Fruit fly (Drosophila melanogaster) whole organism, embryonic: ENCODE measurements around the gene Mst36Fb.

Source experiments
- Atf3 ChIP-seq: fragments of 200-800 bp; sonication (Bioruptor generic); optimal IDR thresholded peaks from 3 replicates; lab custom pipeline; 2016; ENCODE audit warnings: missing biosample characterization, missing genetic modification characterization
- Atf6 ChIP-seq: fragments of 200-800 bp; sonication (Bioruptor generic); IDR thresholded peaks from 2 replicates; pipeline ENCODE4 v1.3.6; 2022; ENCODE audit warnings: missing biosample characterization, missing genetic modification characterization
- Blimp-1 ChIP-seq: fragments of 200-800 bp; sonication (Bioruptor generic); optimal IDR thresholded peaks from 3 replicates; lab custom pipeline; 2018; ENCODE audit warnings: missing biosample characterization, missing genetic modification characterization, mild to moderate bottlenecking, moderate library complexity, missing genetic modification reagents
- CG10209 ChIP-seq: fragments of 200-800 bp; sonication (Bioruptor generic); optimal IDR thresholded peaks from 3 replicates; lab custom pipeline; 2017; ENCODE audit warnings: missing biosample characterization, mild to moderate bottlenecking, missing genetic modification characterization, missing genetic modification reagents
- CG10274 ChIP-seq: fragments of 200-800 bp; sonication (Bioruptor generic); optimal IDR thresholded peaks from 3 replicates; lab custom pipeline; 2017; ENCODE audit warnings: missing biosample characterization, mild to moderate bottlenecking, missing genetic modification characterization
- CG10431 ChIP-seq: fragments of 200-800 bp; sonication (Bioruptor generic); optimal IDR thresholded peaks from 3 replicates; lab custom pipeline; 2018; ENCODE audit warnings: missing biosample characterization, mild to moderate bottlenecking, missing genetic modification characterization
- CG10565 ChIP-seq: fragments of 200-800 bp; sonication (Bioruptor generic); optimal IDR thresholded peaks from 3 replicates; lab custom pipeline; 2016; ENCODE audit warnings: missing biosample characterization, mild to moderate bottlenecking, missing genetic modification characterization
- CG11093 ChIP-seq: fragments of 200-800 bp; sonication (Bioruptor generic); IDR thresholded peaks from 3 replicates; pipeline ENCODE4 v1.3.6; 2022; ENCODE audit warnings: missing biosample characterization, missing genetic modification characterization
- CG12219 ChIP-seq: fragments of 200-800 bp; sonication (Bioruptor generic); optimal IDR thresholded peaks from 3 replicates; lab custom pipeline; 2018; ENCODE audit warnings: missing biosample characterization, mild to moderate bottlenecking, missing genetic modification characterization
- CG13287 ChIP-seq: fragments of 200-800 bp; sonication (Bioruptor generic); IDR thresholded peaks from 2 replicates; pipeline ENCODE4 v1.3.6; 2022; ENCODE audit warnings: missing biosample characterization, missing genetic modification characterization; ENCODE audit not compliant: partially characterized antibody
- CG18764 ChIP-seq: fragments of 200-800 bp; sonication (Bioruptor generic); optimal IDR thresholded peaks from 3 replicates; lab custom pipeline; 2016; ENCODE audit warnings: missing biosample characterization, missing genetic modification characterization
- CG3281 ChIP-seq: fragments of 200-800 bp; sonication (Bioruptor generic); optimal IDR thresholded peaks from 3 replicates; lab custom pipeline; 2017; ENCODE audit warnings: missing biosample characterization, mild to moderate bottlenecking, missing genetic modification characterization
- CG33213 ChIP-seq: fragments of 200-800 bp; sonication (Bioruptor generic); optimal IDR thresholded peaks from 3 replicates; lab custom pipeline; 2016; ENCODE audit warnings: missing biosample characterization, missing genetic modification characterization
- CG4404 ChIP-seq: fragments of 200-800 bp; sonication (Bioruptor generic); IDR thresholded peaks from 2 replicates; pipeline ENCODE4 v1.3.6; 2022; ENCODE audit warnings: missing biosample characterization, missing genetic modification characterization
- CG4730 ChIP-seq: fragments of 200-800 bp; sonication (Bioruptor generic); IDR thresholded peaks from 2 replicates; pipeline ENCODE4 v1.3.6; 2022; ENCODE audit warnings: missing biosample characterization, missing genetic modification characterization
- CG6854 ChIP-seq: fragments of 200-800 bp; sonication (Bioruptor generic); optimal IDR thresholded peaks from 3 replicates; lab custom pipeline; 2017; ENCODE audit warnings: missing biosample characterization, mild to moderate bottlenecking, missing genetic modification characterization
- CG7357 ChIP-seq: fragments of 200-800 bp; sonication (Bioruptor generic); IDR thresholded peaks from 3 replicates; pipeline ENCODE4 v1.3.6; 2022; ENCODE audit warnings: missing biosample characterization, missing genetic modification characterization
- CG7928 ChIP-seq: fragments of 200-800 bp; sonication (Bioruptor generic); optimal IDR thresholded peaks from 2 replicates; lab custom pipeline; 2017; ENCODE audit warnings: missing biosample characterization, mild to moderate bottlenecking, missing genetic modification characterization
- CG8290 ChIP-seq, 3 experiments: fragments of 200-800 bp; sonication (Bioruptor generic); optimal IDR thresholded peaks; 2 replicates each; lab custom pipeline; 2016 to 2019; ENCODE audit warnings: missing biosample characterization in 3 of 3, missing genetic modification characterization in 3 of 3, mild to moderate bottlenecking in 2 of 3, moderate library complexity in 1 of 3
- CG8388 ChIP-seq: fragments of 200-800 bp; sonication (Bioruptor generic); optimal IDR thresholded peaks from 2 replicates; lab custom pipeline; 2019; ENCODE audit warnings: missing biosample characterization, mild to moderate bottlenecking, missing genetic modification characterization, moderate library complexity
- CkIIα-i1 ChIP-seq: fragments of 200-800 bp; sonication (Bioruptor generic); IDR thresholded peaks from 2 replicates; pipeline ENCODE4 v1.3.6; 2022; ENCODE audit warnings: missing biosample characterization, missing genetic modification characterization
- CoRest ChIP-seq: fragments of 200-800 bp; sonication (Bioruptor generic); optimal IDR thresholded peaks from 3 replicates; lab custom pipeline; 2018; ENCODE audit warnings: missing biosample characterization, mild to moderate bottlenecking, missing genetic modification characterization, moderate library complexity
- D19B ChIP-seq: fragments of 200-800 bp; sonication (Bioruptor generic); optimal IDR thresholded peaks from 2 replicates; lab custom pipeline; 2017; ENCODE audit warnings: missing biosample characterization, mild to moderate bottlenecking, missing genetic modification characterization
- Dp ChIP-seq: fragments of 200-800 bp; sonication (Bioruptor generic); optimal IDR thresholded peaks from 2 replicates; lab custom pipeline; 2018; ENCODE audit warnings: missing biosample characterization, mild to moderate bottlenecking, missing genetic modification characterization, moderate library complexity
- Ets65A ChIP-seq: fragments of 200-800 bp; sonication (Bioruptor generic); peaks from one replicate; lab custom pipeline; 2016; ENCODE audit warnings: missing biosample characterization, missing genetic modification characterization
- Lim3 ChIP-seq: fragments of 200-800 bp; sonication (Bioruptor generic); IDR thresholded peaks from 2 replicates; pipeline ENCODE4 v1.3.6; 2022; ENCODE audit warnings: missing biosample characterization, missing genetic modification characterization
- Myb ChIP-seq: fragments of 200-800 bp; sonication (Bioruptor generic); optimal IDR thresholded peaks from 2 replicates; lab custom pipeline; 2016; ENCODE audit warnings: missing biosample characterization, missing genetic modification characterization
- NC2β ChIP-seq: fragments of 200-800 bp; sonication (Bioruptor generic); optimal IDR thresholded peaks from 2 replicates; lab custom pipeline; 2016; ENCODE audit warnings: missing biosample characterization, missing genetic modification characterization
- Oli ChIP-seq: fragments of 200-800 bp; sonication (Bioruptor generic); optimal IDR thresholded peaks from 2 replicates; lab custom pipeline; 2018; ENCODE audit warnings: missing biosample characterization, mild to moderate bottlenecking, missing genetic modification characterization, moderate library complexity
- Optix ChIP-seq: fragments of 200-800 bp; sonication (Bioruptor generic); IDR thresholded peaks from 3 replicates; pipeline ENCODE4 v1.3.6; 2022; ENCODE audit warnings: missing biosample characterization, missing genetic modification characterization
- Six4 ChIP-seq: fragments of 200-800 bp; sonication (Bioruptor generic); optimal IDR thresholded peaks from 2 replicates; lab custom pipeline; 2016; ENCODE audit warnings: missing biosample characterization, missing genetic modification characterization
- Trl ChIP-seq, 3 experiments: fragments of >200 bp in 2 of 3; fragments of 200-800 bp in 1 of 3; sonication (Bioruptor generic) in 1 of 3; optimal IDR thresholded peaks; 2 replicates in 1 of 3; 3 replicates in 2 of 3; lab custom pipeline; 2016 to 2017; ENCODE audit warnings: missing biosample characterization in 1 of 3, missing genetic modification characterization in 1 of 3
- Vsx1 ChIP-seq: fragments of 200-800 bp; sonication (Bioruptor generic); optimal IDR thresholded peaks from 2 replicates; lab custom pipeline; 2017; ENCODE audit warnings: missing biosample characterization, mild to moderate bottlenecking, missing genetic modification characterization, missing genetic modification reagents
- Xrp1 ChIP-seq: fragments of 200-800 bp; sonication (Bioruptor generic); IDR thresholded peaks from 2 replicates; pipeline ENCODE4 v1.3.6; 2022; ENCODE audit warnings: missing biosample characterization, missing genetic modification characterization
- ara ChIP-seq: fragments of 200-800 bp; sonication (Bioruptor generic); IDR thresholded peaks from 2 replicates; pipeline ENCODE4 v1.3.6; 2022; ENCODE audit warnings: missing biosample characterization, missing genetic modification characterization
- cato ChIP-seq: fragments of 200-800 bp; sonication (Bioruptor generic); optimal IDR thresholded peaks from 2 replicates; lab custom pipeline; 2016; ENCODE audit warnings: missing biosample characterization, missing genetic modification characterization, borderline replicate concordance
- crol ChIP-seq: fragments of 200-800 bp; sonication (Bioruptor generic); IDR thresholded peaks from 2 replicates; pipeline ENCODE4 v1.3.6; 2022; ENCODE audit warnings: missing biosample characterization, missing genetic modification characterization
- disco-r ChIP-seq: fragments of 200-800 bp; sonication (Bioruptor generic); optimal IDR thresholded peaks from 2 replicates; lab custom pipeline; 2016; ENCODE audit warnings: missing biosample characterization, missing genetic modification characterization
- emc ChIP-seq: fragments of 200-800 bp; sonication (Bioruptor generic); optimal IDR thresholded peaks from 2 replicates; lab custom pipeline; 2016; ENCODE audit warnings: missing biosample characterization, missing genetic modification characterization
- gcm2 ChIP-seq: fragments of 200-800 bp; sonication (Bioruptor generic); optimal IDR thresholded peaks from 2 replicates; lab custom pipeline; 2016; ENCODE audit warnings: missing biosample characterization, missing genetic modification characterization
- gsb-n ChIP-seq: fragments of 200-800 bp; sonication (Bioruptor generic); optimal IDR thresholded peaks from 3 replicates; lab custom pipeline; 2018; ENCODE audit warnings: missing biosample characterization, mild to moderate bottlenecking, missing genetic modification characterization
- lola ChIP-seq, 3 experiments: fragments of >200 bp in 2 of 3; fragments of 200-800 bp in 1 of 3; sonication (Bioruptor generic) in 1 of 3; optimal IDR thresholded peaks; 2 replicates each; lab custom pipeline; 2017 to 2019; ENCODE audit warnings: missing biosample characterization in 3 of 3, missing genetic modification characterization in 3 of 3, mild to moderate bottlenecking in 1 of 3, moderate library complexity in 1 of 3
- pb ChIP-seq: fragments of 200-800 bp; sonication (Bioruptor generic); optimal IDR thresholded peaks from 3 replicates; lab custom pipeline; 2016; ENCODE audit warnings: missing biosample characterization, missing genetic modification characterization
- repo ChIP-seq: fragments of 200-800 bp; sonication (Bioruptor generic); optimal IDR thresholded peaks from 2 replicates; lab custom pipeline; 2016; ENCODE audit warnings: missing biosample characterization, missing genetic modification characterization
- so ChIP-seq: fragments of 200-800 bp; sonication (Bioruptor generic); IDR thresholded peaks from 3 replicates; pipeline ENCODE4 v1.3.6; 2022; ENCODE audit warnings: missing biosample characterization, missing genetic modification characterization
- sr ChIP-seq: fragments of 200-800 bp; sonication (Bioruptor generic); IDR thresholded peaks from 3 replicates; pipeline ENCODE4 v1.3.6; 2022; ENCODE audit warnings: missing biosample characterization, missing genetic modification characterization
- tna ChIP-seq: fragments of 200-800 bp; sonication (Bioruptor generic); IDR thresholded peaks from 2 replicates; pipeline ENCODE4 v1.3.6; 2022; ENCODE audit warnings: missing biosample characterization, missing genetic modification characterization; ENCODE audit not compliant: partially characterized antibody
- usp ChIP-seq: fragments of >200 bp; optimal IDR thresholded peaks from 2 replicates; lab custom pipeline; 2017; ENCODE audit warnings: missing biosample characterization, missing genetic modification characterization

Gene Mst36Fb

DNA sequence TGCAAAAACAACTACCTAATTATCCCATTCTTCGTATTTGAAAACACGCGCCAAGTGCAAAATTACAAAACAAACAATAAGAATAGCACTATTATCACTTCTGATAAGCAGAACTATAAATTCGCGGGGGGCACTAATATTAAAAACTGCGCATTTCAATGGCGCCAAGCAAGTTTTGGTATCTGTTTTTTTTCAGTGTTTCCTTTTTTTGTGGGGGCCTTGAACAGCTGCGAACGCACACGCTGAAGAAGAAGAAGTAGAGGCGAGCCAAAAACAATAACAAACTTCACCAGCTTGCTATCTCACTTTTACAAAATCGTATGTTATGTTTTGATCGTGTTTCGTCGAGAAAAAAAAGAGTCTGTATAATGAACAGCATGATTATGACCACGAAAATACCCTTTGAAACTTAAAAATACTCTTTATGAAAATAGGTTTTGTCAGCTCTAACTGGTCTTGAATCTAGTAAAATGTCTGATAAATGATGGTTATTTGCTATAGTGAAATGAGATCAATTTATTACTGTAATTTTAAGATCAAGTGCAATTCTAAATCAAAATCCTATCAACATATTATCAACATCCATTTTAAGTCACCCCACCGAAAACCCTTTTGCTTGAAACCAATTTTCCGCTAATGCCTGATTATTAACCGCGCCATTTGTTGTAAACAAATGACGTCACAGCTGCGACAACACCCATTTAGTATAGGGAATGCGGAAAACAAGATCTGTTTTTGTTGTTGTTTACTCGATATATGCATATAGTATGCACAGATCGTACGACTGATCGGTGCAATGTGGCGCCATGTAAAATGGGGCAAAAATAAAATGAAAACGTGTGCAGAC is 19.2 kb upstream of the Mst36Fb start (continued):
- TF ChIP-seq CoRest (peak; percentile 13), disco-r (GFP tag; lab: Kevin White, UChicago) (peak; percentile 3), Optix (GFP tag; lab: Robert Waterston, UW) (peak; percentile 80), CG6854 (GFP tag; lab: Kevin White, UChicago) (peak; percentile 2), CkIIα-i1 (no peak), Myb (GFP tag; lab: Kevin White, UChicago) (peak; percentile 40), crol (no peak), Ets65A (peak; percentile 89), tna (GFP tag; lab: Robert Waterston, UW) (no peak), CG3281 (GFP tag; lab: Kevin White, UChicago) (peak; percentile 43), CG10274 (GFP tag; lab: Kevin White, UChicago) (peak; percentile 42), CG11093 (0 out of 3 replicates have a peak, but pooled peaks have one; percentile 37), gsb-n (tag; lab: Kevin White, UChicago) (no peak), CG10209 (peak; percentile 63), Vsx1 (GFP tag; lab: Kevin White, UChicago) (no peak), CG7357 (peak; percentile 40; the same call in 1 of the 3 replicates), Six4 (GFP tag; lab: Kevin White, UChicago) (no peak), so (GFP tag; lab: Robert Waterston, UW) (peak; percentile 53), emc (no peak), usp (GFP tag; lab: Kevin White, UChicago) (no peak), Dp (GFP tag; lab: Kevin White, UChicago) (peak; percentile 34), Atf6 (GFP tag; lab: Robert Waterston, UW) (peak; percentile 45; the same call in 1 of the 2 replicates), pb (GFP tag; lab: Kevin White, UChicago) (peak; percentile 19), Oli (tag; lab: Kevin White, UChicago) (peak; percentile 8), Xrp1 (GFP tag; lab: Robert Waterston, UW) (peak; percentile 80), lola (GFP tag; optimal IDR thresholded peaks at IDR 0.05; lab: Kevin White, UChicago) (peak in 1 of 3 experiments; percentile 23), CG10431 (GFP tag; lab: Kevin White, UChicago) (no peak), gcm2 (peak; percentile 37), CG7928 (GFP tag; lab: Kevin White, UChicago) (no peak), CG10565 (no peak), NC2β (GFP tag; lab: Kevin White, UChicago) (peak; percentile 49), sr (GFP tag; lab: Robert Waterston, UW) (peak; percentile 49; the same call in 1 of the 3 replicates), ara (peak; percentile 64), CG13287 (GFP tag; lab: Robert Waterston, UW) (no peak), Trl (optimal IDR thresholded peaks at IDR 0.05; lab: Kevin White, UChicago) (no peak), Trl (GFP tag; optimal IDR thresholded peaks at IDR 0.05; lab: Kevin White, UChicago) (no peak), cato (GFP tag; lab: Kevin White, UChicago) (peak; percentile 2), Blimp-1 (GFP tag; lab: Kevin White, UChicago) (peak; percentile 48), CG4404 (GFP tag; lab: Robert Waterston, UW) (no peak), CG33213 (GFP tag; lab: Kevin White, UChicago) (peak; percentile 44), CG12219 (GFP tag; lab: Kevin White, UChicago) (peak; percentile 58), D19B (peak; percentile 83), Lim3 (no peak), repo (GFP tag; lab: Kevin White, UChicago) (peak; percentile 37), CG8388 (GFP tag; lab: Kevin White, UChicago) (no peak), Atf3 (GFP tag; lab: Kevin White, UChicago) (peak; percentile 9), CG4730 (GFP tag; lab: Robert Waterston, UW) (peak; percentile 61), CG18764 (GFP tag; lab: Kevin White, UChicago) (peak; percentile 63), CG8290 (GFP tag; optimal IDR thresholded peaks at IDR 0.05; lab: Kevin White, UChicago) (peak; percentile 24), CG8290 (tag; optimal IDR thresholded peaks at IDR 0.05; lab: Kevin White, UChicago) (peak in 1 of 2 experiments; percentile 60)
